Fruit fly (Drosophila melanogaster) whole organism, prepupa: ENCODE measurements around the gene Pgm1.

Experiments
- Blimp-1 ChIP-seq: fragments of 200-800 bp; sonication (Bioruptor generic); optimal IDR thresholded peaks from 3 replicates; lab custom pipeline; 2017; ENCODE audit warnings: missing biosample characterization, missing genetic modification characterization, mild to moderate bottlenecking, moderate library complexity, missing genetic modification reagents
- CG10631 ChIP-seq: fragments of 200-800 bp; sonication (Bioruptor generic); optimal IDR thresholded peaks from 2 replicates; lab custom pipeline; 2016; ENCODE audit warnings: missing biosample characterization, missing genetic modification characterization
- CG1621 ChIP-seq: fragments of 200-800 bp; sonication (Bioruptor generic); optimal IDR thresholded peaks from 3 replicates; lab custom pipeline; 2018; ENCODE audit warnings: missing biosample characterization, mild to moderate bottlenecking, missing genetic modification characterization
- CG16779 ChIP-seq: fragments of 200-800 bp; sonication (Bioruptor generic); optimal IDR thresholded peaks from 3 replicates; lab custom pipeline; 2017; ENCODE audit warnings: missing biosample characterization, mild to moderate bottlenecking, missing genetic modification characterization
- CG34406 ChIP-seq: fragments of 200-800 bp; sonication (Bioruptor generic); optimal IDR thresholded peaks from 3 replicates; lab custom pipeline; 2016; ENCODE audit warnings: missing biosample characterization, missing genetic modification characterization
- net ChIP-seq: fragments of 200-800 bp; sonication (Bioruptor generic); optimal IDR thresholded peaks from 3 replicates; lab custom pipeline; 2016; ENCODE audit warnings: missing biosample characterization, missing genetic modification characterization

- TF ChIP-seq CG1621 (tag; lab: Kevin White, UChicago): no peak
- no peak for TF ChIP-seq CG10631 (GFP tag; lab: Kevin White, UChicago)
- no peak for TF ChIP-seq CG34406 (GFP tag; lab: Kevin White, UChicago)
- TF ChIP-seq Blimp-1 (GFP tag; lab: Kevin White, UChicago): no peak
- no peak for TF ChIP-seq net (GFP tag; lab: Kevin White, UChicago)
- no peak for TF ChIP-seq CG16779 (tag; lab: Kevin White, UChicago)
Measured at dm6 chr3L:16145931-16146538, 17.7 kb upstream of the Pgm1 start.
